Fruit fly (Drosophila melanogaster) whole organism, embryonic: ENCODE measurements around the gene Invadolysin.
A peak's percentile ranks its signal among the peaks of the same experiment; 100 is the strongest.

ENCODE experiments used
- Awh ChIP-seq: fragments of 200-800 bp; sonication (Bioruptor generic); IDR thresholded peaks from 2 replicates; pipeline ENCODE4, ENCODE4 v1.3.6; 2022; ENCODE audit warnings: missing biosample characterization, missing genetic modification characterization
- B-H2 ChIP-seq: fragments of 200-800 bp; sonication (Bioruptor generic); optimal IDR thresholded peaks from 2 replicates; lab custom pipeline; 2018; ENCODE audit warnings: missing biosample characterization, mild to moderate bottlenecking, missing genetic modification characterization
- BEAF-32 ChIP-seq: fragments of 200-800 bp; sonication (Bioruptor generic); optimal IDR thresholded peaks from 3 replicates; lab custom pipeline; 2017; ENCODE audit warnings: missing biosample characterization, missing genetic modification characterization, mild to moderate bottlenecking, moderate library complexity, missing genetic modification reagents
- Blimp-1 ChIP-seq: fragments of 200-800 bp; sonication (Bioruptor generic); optimal IDR thresholded peaks from 3 replicates; lab custom pipeline; 2018; ENCODE audit warnings: missing biosample characterization, missing genetic modification characterization, mild to moderate bottlenecking, moderate library complexity, missing genetic modification reagents
- CG11398 ChIP-seq: fragments of 200-800 bp; sonication (Bioruptor generic); optimal IDR thresholded peaks from 2 replicates; lab custom pipeline; 2016; ENCODE audit warnings: missing biosample characterization, missing genetic modification characterization
- CG11560 ChIP-seq: fragments of 200-800 bp; sonication (Bioruptor generic); IDR thresholded peaks from 3 replicates; pipeline ENCODE4 v1.3.6; 2022; ENCODE audit warnings: missing biosample characterization, missing genetic modification characterization
- CG11695 ChIP-seq: fragments of 200-800 bp; sonication (Bioruptor generic); IDR thresholded peaks from 3 replicates; pipeline ENCODE4 v1.3.6; 2022; ENCODE audit warnings: missing biosample characterization, missing genetic modification characterization
- CG12071 ChIP-seq: fragments of 200-800 bp; sonication (Bioruptor generic); optimal IDR thresholded peaks from 3 replicates; lab custom pipeline; 2018; ENCODE audit warnings: missing biosample characterization, mild to moderate bottlenecking, missing genetic modification characterization
- CG12769 ChIP-seq: fragments of 200-800 bp; sonication (Bioruptor generic); optimal IDR thresholded peaks from 2 replicates; lab custom pipeline; 2019; ENCODE audit warnings: missing biosample characterization, mild to moderate bottlenecking, missing genetic modification characterization, moderate library complexity
- CG13123 ChIP-seq: fragments of 200-800 bp; sonication (Bioruptor generic); optimal IDR thresholded peaks from 2 replicates; lab custom pipeline; 2016; ENCODE audit warnings: missing biosample characterization, missing genetic modification characterization
- CG13894 ChIP-seq: fragments of 200-800 bp; sonication (Bioruptor generic); optimal IDR thresholded peaks from 3 replicates; lab custom pipeline; 2018; ENCODE audit warnings: missing biosample characterization, mild to moderate bottlenecking, missing genetic modification characterization, moderate library complexity
- CG14710 ChIP-seq: fragments of 200-800 bp; sonication (Bioruptor generic); optimal IDR thresholded peaks from 3 replicates; lab custom pipeline; 2019; ENCODE audit warnings: missing biosample characterization, mild to moderate bottlenecking, missing genetic modification characterization, moderate library complexity
- CG15514 ChIP-seq: fragments of 200-800 bp; sonication (Bioruptor generic); optimal IDR thresholded peaks from 3 replicates; lab custom pipeline; 2017; ENCODE audit warnings: missing biosample characterization, missing genetic modification characterization, mild to moderate bottlenecking, moderate library complexity, missing genetic modification reagents
- CG16813 ChIP-seq: fragments of 200-800 bp; sonication (Bioruptor generic); IDR thresholded peaks from 3 replicates; pipeline ENCODE4 v1.3.6; 2022; ENCODE audit warnings: missing biosample characterization, missing genetic modification characterization; ENCODE audit not compliant: partially characterized antibody
- CG2712 ChIP-seq: fragments of 200-800 bp; optimal IDR thresholded peaks from 3 replicates; lab custom pipeline; 2019; ENCODE audit warnings: missing biosample characterization, mild to moderate bottlenecking, missing genetic modification characterization, moderate library complexity
- CG32767 ChIP-seq: fragments of 200-800 bp; sonication (Bioruptor generic); IDR thresholded peaks from 2 replicates; pipeline ENCODE4 v1.3.6; 2022; ENCODE audit warnings: missing biosample characterization, missing genetic modification characterization
- CG34224 ChIP-seq: fragments of 200-800 bp; sonication (Bioruptor generic); IDR thresholded peaks from 3 replicates; pipeline ENCODE4 v1.3.6; 2022; ENCODE audit warnings: missing biosample characterization, missing genetic modification characterization; ENCODE audit not compliant: partially characterized antibody
- CG6854 ChIP-seq: fragments of 200-800 bp; sonication (Bioruptor generic); optimal IDR thresholded peaks from 3 replicates; lab custom pipeline; 2017; ENCODE audit warnings: missing biosample characterization, mild to moderate bottlenecking, missing genetic modification characterization
- CG7372 ChIP-seq: fragments of 200-800 bp; sonication (Bioruptor generic); IDR thresholded peaks from 2 replicates; pipeline ENCODE4 v1.3.6; 2022; ENCODE audit warnings: missing biosample characterization, missing genetic modification characterization
- CG7928 ChIP-seq: fragments of 200-800 bp; sonication (Bioruptor generic); optimal IDR thresholded peaks from 2 replicates; lab custom pipeline; 2017; ENCODE audit warnings: missing biosample characterization, mild to moderate bottlenecking, missing genetic modification characterization
- CG8924 ChIP-seq: fragments of 200-800 bp; optimal IDR thresholded peaks from 3 replicates; lab custom pipeline; 2019; ENCODE audit warnings: missing biosample characterization, mild to moderate bottlenecking, missing genetic modification characterization, moderate library complexity
- CG9932 ChIP-seq: fragments of 200-800 bp; sonication (Bioruptor generic); IDR thresholded peaks from 2 replicates; pipeline ENCODE4 v1.3.6; 2022; ENCODE audit warnings: missing biosample characterization, missing genetic modification characterization
- D19B ChIP-seq: fragments of 200-800 bp; sonication (Bioruptor generic); optimal IDR thresholded peaks from 2 replicates; lab custom pipeline; 2017; ENCODE audit warnings: missing biosample characterization, mild to moderate bottlenecking, missing genetic modification characterization
- Doc3 ChIP-seq: fragments of 200-800 bp; sonication (Bioruptor generic); IDR thresholded peaks from 3 replicates; pipeline ENCODE4 v1.3.6; 2022; ENCODE audit warnings: missing biosample characterization, missing genetic modification characterization; ENCODE audit not compliant: partially characterized antibody
- Dp ChIP-seq: fragments of 200-800 bp; sonication (Bioruptor generic); optimal IDR thresholded peaks from 2 replicates; lab custom pipeline; 2018; ENCODE audit warnings: missing biosample characterization, mild to moderate bottlenecking, missing genetic modification characterization, moderate library complexity
- GATAe ChIP-seq: fragments of 200-800 bp; sonication (Bioruptor generic); conservative IDR thresholded peaks from 2 replicates; pipeline ENCODE4 v1.3.6; 2022; ENCODE audit warnings: missing biosample characterization, missing genetic modification characterization
- HLH4C ChIP-seq: fragments of 200-800 bp; sonication (Bioruptor generic); IDR thresholded peaks from 3 replicates; pipeline ENCODE4 v1.3.6; 2022; ENCODE audit warnings: missing biosample characterization, missing genetic modification characterization; ENCODE audit not compliant: partially characterized antibody
- Lim3 ChIP-seq: fragments of 200-800 bp; sonication (Bioruptor generic); IDR thresholded peaks from 2 replicates; pipeline ENCODE4 v1.3.6; 2022; ENCODE audit warnings: missing biosample characterization, missing genetic modification characterization
- Lpt ChIP-seq: fragments of >200 bp; optimal IDR thresholded peaks from 2 replicates; lab custom pipeline; 2018; ENCODE audit warnings: missing biosample characterization, missing genetic modification characterization
- Nf-YB ChIP-seq: fragments of 200-800 bp; sonication (Bioruptor generic); optimal IDR thresholded peaks from 3 replicates; lab custom pipeline; 2019; ENCODE audit warnings: missing biosample characterization, mild to moderate bottlenecking, missing genetic modification characterization, moderate library complexity
- Rx ChIP-seq: fragments of 200-800 bp; sonication (Bioruptor generic); IDR thresholded peaks from 2 replicates; pipeline ENCODE4 v1.3.6; 2022; ENCODE audit warnings: missing biosample characterization, missing genetic modification characterization
- Sry-δ ChIP-seq: fragments of 200-800 bp; sonication (Bioruptor generic); optimal IDR thresholded peaks from 2 replicates; lab custom pipeline; 2016; ENCODE audit warnings: missing biosample characterization, missing genetic modification characterization
- Taf1 ChIP-seq: fragments of 200-800 bp; sonication (Bioruptor generic); IDR thresholded peaks from 2 replicates; pipeline ENCODE4 v1.3.6; 2022; ENCODE audit warnings: missing biosample characterization, missing genetic modification characterization
- YL-1 ChIP-seq: fragments of 200-800 bp; sonication (Bioruptor generic); optimal IDR thresholded peaks from 3 replicates; lab custom pipeline; 2017; ENCODE audit warnings: missing biosample characterization, mild to moderate bottlenecking, missing genetic modification characterization
- ash1 ChIP-seq: fragments of 200-800 bp; sonication (Bioruptor generic); optimal IDR thresholded peaks from 2 replicates; lab custom pipeline; 2018; ENCODE audit warnings: missing biosample characterization, mild to moderate bottlenecking, missing genetic modification characterization
- btn ChIP-seq: fragments of 200-800 bp; sonication (Bioruptor generic); optimal IDR thresholded peaks from 2 replicates; lab custom pipeline; 2016; ENCODE audit warnings: missing biosample characterization, missing genetic modification characterization
- croc ChIP-seq: fragments of 200-800 bp; sonication (Bioruptor generic); conservative IDR thresholded peaks from 3 replicates; pipeline ENCODE4 v1.3.6; 2022; ENCODE audit warnings: missing biosample characterization, missing genetic modification characterization
- eve ChIP-seq, 2 experiments: fragments of >200 bp; optimal IDR thresholded peaks; 2 replicates each; lab custom pipeline; 2017; ENCODE audit warnings: missing biosample characterization in 2 of 2, missing genetic modification characterization in 2 of 2
- grau ChIP-seq: fragments of 200-800 bp; optimal IDR thresholded peaks from 3 replicates; lab custom pipeline; 2019; ENCODE audit warnings: missing biosample characterization, mild to moderate bottlenecking, missing genetic modification characterization, moderate library complexity
- gro ChIP-seq: fragments of 200-800 bp; sonication (Bioruptor generic); optimal IDR thresholded peaks from 2 replicates; lab custom pipeline; 2016; ENCODE audit warnings: missing biosample characterization, missing genetic modification characterization
- jing ChIP-seq: fragments of 200-800 bp; sonication (Bioruptor generic); optimal IDR thresholded peaks from 2 replicates; lab custom pipeline; 2018; ENCODE audit warnings: missing biosample characterization, mild to moderate bottlenecking, missing genetic modification characterization
- jumu ChIP-seq: fragments of 200-800 bp; sonication (Bioruptor generic); optimal IDR thresholded peaks from 3 replicates; lab custom pipeline; 2016; ENCODE audit warnings: missing biosample characterization, missing genetic modification characterization
- lab ChIP-seq: fragments of 200-800 bp; sonication (Bioruptor generic); optimal IDR thresholded peaks from 3 replicates; lab custom pipeline; 2017; ENCODE audit warnings: missing biosample characterization, missing genetic modification characterization, mild to moderate bottlenecking, moderate library complexity, missing genetic modification reagents
- nom ChIP-seq: fragments of 200-800 bp; sonication (Bioruptor generic); optimal IDR thresholded peaks from 2 replicates; lab custom pipeline; 2017; ENCODE audit warnings: missing biosample characterization, missing genetic modification characterization, mild to moderate bottlenecking, moderate library complexity, missing genetic modification reagents
- onecut ChIP-seq: fragments of 200-800 bp; sonication (Bioruptor generic); IDR thresholded peaks from 2 replicates; pipeline ENCODE4 v1.3.6; 2022; ENCODE audit warnings: missing biosample characterization, missing genetic modification characterization
- org-1 ChIP-seq: fragments of 200-800 bp; sonication (Bioruptor generic); optimal IDR thresholded peaks from 2 replicates; lab custom pipeline; 2017; ENCODE audit warnings: missing biosample characterization, missing genetic modification characterization
- row ChIP-seq: fragments of 200-800 bp; sonication (Bioruptor generic); IDR thresholded peaks from 3 replicates; pipeline ENCODE4 v1.3.6; 2022; ENCODE audit warnings: missing biosample characterization, missing genetic modification characterization
- slou ChIP-seq: fragments of 200-800 bp; sonication (Bioruptor generic); optimal IDR thresholded peaks from 3 replicates; lab custom pipeline; 2016; ENCODE audit warnings: missing biosample characterization, missing genetic modification characterization
- unpg ChIP-seq: fragments of 200-800 bp; sonication (Bioruptor generic); optimal IDR thresholded peaks from 3 replicates; lab custom pipeline; 2018; ENCODE audit warnings: missing biosample characterization, mild to moderate bottlenecking, missing genetic modification characterization, moderate library complexity
- yki ChIP-seq: fragments of >200 bp; optimal IDR thresholded peaks from 3 replicates; lab custom pipeline; 2018

Gene Invadolysin

DNA sequence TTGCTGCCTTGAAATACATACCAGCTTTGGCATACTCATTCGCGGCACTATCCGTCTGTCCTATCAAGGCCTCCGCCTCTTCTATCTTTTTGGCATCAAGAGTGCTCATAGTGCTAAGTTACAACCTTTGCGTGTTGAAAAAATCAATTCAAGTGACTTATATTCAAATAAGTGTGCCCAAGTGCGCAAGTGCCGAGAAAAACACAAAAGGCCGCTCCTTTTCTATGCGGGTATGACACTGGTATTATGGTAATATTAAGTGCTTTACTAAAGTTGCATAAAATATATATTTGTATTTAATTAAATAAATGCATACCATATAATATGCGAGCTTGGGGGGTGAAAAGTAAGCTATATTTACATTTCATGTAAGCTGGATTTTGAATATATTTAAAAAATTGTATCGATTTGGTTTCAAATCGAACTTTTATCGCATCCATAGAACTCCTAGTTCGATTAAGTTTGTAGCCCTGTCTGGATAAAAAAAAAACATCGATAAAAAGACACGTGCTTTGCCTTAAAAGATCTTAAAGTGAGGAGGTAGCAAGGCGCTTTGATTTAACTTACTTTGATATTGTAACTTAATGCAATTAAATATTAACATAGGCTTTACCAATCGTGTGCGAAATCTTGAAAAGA, 23.1 kb upstream of the Invadolysin start, which contains the start of the genes gammaSnap2 and ATPsynepsilonL:
gammaSnap2 (minus strand) TSS at position 135 of the 639 bp plus-strand sequence.
ATPsynepsilonL (plus strand) TSS at position 508 of the 639 bp plus-strand sequence.
- TF ChIP-seq gro (GFP tag; lab: Kevin White, UChicago) (no peak), CG6854 (no peak), CG8924 (tag; lab: Kevin White, UChicago) (no peak), croc (no peak), CG12769 (tag; lab: Kevin White, UChicago) (no peak), D19B (GFP tag; lab: Kevin White, UChicago) (no peak), org-1 (GFP tag; lab: Kevin White, UChicago) (no peak), Nf-YB (no peak), onecut (GFP tag; lab: Robert Waterston, UW) (peak; percentile 89), YL-1 (no peak), GATAe (GFP tag; lab: Robert Waterston, UW) (no peak), Sry-δ (GFP tag; lab: Kevin White, UChicago) (peak; percentile 4), CG11695 (no peak), B-H2 (GFP tag; lab: Kevin White, UChicago) (no peak), jing (GFP tag; lab: Kevin White, UChicago) (no peak), grau (no peak), Blimp-1 (GFP tag; lab: Kevin White, UChicago) (no peak), row (GFP tag; lab: Robert Waterston, UW) (0 out of 3 replicates have a peak, but pooled peaks have one; percentile 23), btn (GFP tag; lab: Kevin White, UChicago) (no peak), Dp (GFP tag; lab: Kevin White, UChicago) (peak; percentile 14), yki (lab: Kevin White, UChicago) (no peak), Taf1 (no peak), Awh (GFP tag; lab: Robert Waterston, UW) (no peak), unpg (GFP tag; lab: Kevin White, UChicago) (no peak), CG11398 (GFP tag; lab: Kevin White, UChicago) (no peak), CG15514 (GFP tag; lab: Kevin White, UChicago) (peak; percentile 97), CG11560 (tag; lab: Robert Waterston, UW) (no peak), eve (GFP tag; optimal IDR thresholded peaks at IDR 0.05; lab: Kevin White, UChicago) (peak in 1 of 2 experiments; percentile 9), Lim3 (GFP tag; lab: Robert Waterston, UW) (no peak), lab (no peak), CG7928 (GFP tag; lab: Kevin White, UChicago) (peak; percentile 18), CG13123 (GFP tag; lab: Kevin White, UChicago) (no peak), Rx (GFP tag; lab: Robert Waterston, UW) (no peak), HLH4C (GFP tag; lab: Robert Waterston, UW) (0 out of 3 replicates have a peak, but pooled peaks have one; percentile 26), CG32767 (no peak), ash1 (GFP tag; lab: Kevin White, UChicago) (no peak), CG34224 (GFP tag; lab: Robert Waterston, UW) (no peak), CG14710 (tag; lab: Kevin White, UChicago) (no peak), CG12071 (no peak), CG7372 (GFP tag; lab: Robert Waterston, UW) (no peak), Doc3 (GFP tag; lab: Robert Waterston, UW) (no peak), CG2712 (tag; lab: Kevin White, UChicago) (no peak), slou (GFP tag; lab: Kevin White, UChicago) (no peak), CG13894 (tag; lab: Kevin White, UChicago) (peak; percentile 18), Lpt (GFP tag; lab: Kevin White, UChicago) (no peak), jumu (GFP tag; lab: Kevin White, UChicago) (no peak), CG16813 (GFP tag; lab: Robert Waterston, UW) (no peak), nom (GFP tag; lab: Kevin White, UChicago) (no peak), BEAF-32 (GFP tag; lab: Kevin White, UChicago) (peak; percentile 27), CG9932 (GFP tag; lab: Robert Waterston, UW) (no peak)
